Worm (Caenorhabditis elegans): ENCODE measurements around the gene chil-4.

chil-4 gene

DNA sequence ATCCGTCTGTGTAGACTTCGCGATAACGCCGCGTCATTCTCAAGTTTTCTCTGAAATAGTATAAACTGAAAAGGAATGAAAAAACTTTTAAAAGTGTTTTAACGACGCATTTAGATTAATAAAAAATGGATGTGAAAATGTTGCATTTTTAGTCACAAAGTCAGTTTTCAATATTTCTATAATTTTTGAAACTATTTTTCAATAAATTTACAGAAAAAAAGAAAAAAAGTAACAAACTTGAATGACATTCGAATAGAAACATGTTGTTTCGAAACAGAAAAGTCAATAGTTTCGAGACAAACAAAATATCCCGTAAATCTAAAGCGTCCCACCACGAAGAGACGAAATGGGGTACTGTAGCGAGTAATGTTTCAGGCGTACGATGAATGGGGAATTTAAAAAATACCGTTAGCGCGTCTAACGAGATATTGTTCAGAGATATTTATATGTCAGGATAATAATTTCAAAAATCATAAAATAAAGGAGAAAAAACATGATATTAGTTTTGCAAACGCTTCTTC, 13.5 kb downstream of the chil-4 start, which contains the start of gene rnh-1.2:
Gene rnh-1.2, minus strand, starts transcription at position 51 of the 521 bp plus-strand sequence.
- no peak for TF ChIP-seq ztf-4 (tag; optimal IDR thresholded peaks at IDR 0.05)
- TF ChIP-seq mdl-1 (tag; optimal IDR thresholded peaks at IDR 0.05), result no peak
- no peak for TF ChIP-seq nhr-23 (tag; optimal IDR thresholded peaks at IDR 0.05)

DNA sequence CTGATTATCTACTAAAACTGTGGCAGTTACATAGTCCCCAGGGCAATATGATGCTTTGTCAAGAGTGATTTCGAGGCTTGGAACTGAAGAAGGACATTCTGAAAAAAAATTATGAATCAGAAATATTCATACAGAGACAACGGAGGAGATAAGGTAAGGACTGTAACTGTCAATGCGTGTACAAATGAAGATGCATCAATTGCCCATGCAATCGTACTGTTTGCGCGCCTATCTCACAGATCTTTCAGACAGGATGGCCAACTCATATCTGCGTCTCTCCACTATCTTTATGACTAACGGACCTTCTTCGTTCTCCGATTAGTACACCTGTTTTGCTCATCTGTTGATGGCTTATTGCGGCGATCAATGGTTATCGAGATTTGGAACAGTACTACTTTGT, 15.2 kb downstream of the chil-4 start, which contains the start of gene ZK938.11:
Gene ZK938.11, minus strand, starts transcription at position 101 of the 400 bp plus-strand sequence.
- TF ChIP-seq unc-39 (tag; optimal IDR thresholded peaks at IDR 0.05), result no peak
- no peak for TF ChIP-seq ZK546.5 (tag; optimal IDR thresholded peaks at IDR 0.05)
- no peak for TF ChIP-seq unc-62 (GFP tag; optimal IDR thresholded peaks at IDR 0.05)
- no peak for TF ChIP-seq zag-1 (tag; optimal IDR thresholded peaks at IDR 0.05)

DNA sequence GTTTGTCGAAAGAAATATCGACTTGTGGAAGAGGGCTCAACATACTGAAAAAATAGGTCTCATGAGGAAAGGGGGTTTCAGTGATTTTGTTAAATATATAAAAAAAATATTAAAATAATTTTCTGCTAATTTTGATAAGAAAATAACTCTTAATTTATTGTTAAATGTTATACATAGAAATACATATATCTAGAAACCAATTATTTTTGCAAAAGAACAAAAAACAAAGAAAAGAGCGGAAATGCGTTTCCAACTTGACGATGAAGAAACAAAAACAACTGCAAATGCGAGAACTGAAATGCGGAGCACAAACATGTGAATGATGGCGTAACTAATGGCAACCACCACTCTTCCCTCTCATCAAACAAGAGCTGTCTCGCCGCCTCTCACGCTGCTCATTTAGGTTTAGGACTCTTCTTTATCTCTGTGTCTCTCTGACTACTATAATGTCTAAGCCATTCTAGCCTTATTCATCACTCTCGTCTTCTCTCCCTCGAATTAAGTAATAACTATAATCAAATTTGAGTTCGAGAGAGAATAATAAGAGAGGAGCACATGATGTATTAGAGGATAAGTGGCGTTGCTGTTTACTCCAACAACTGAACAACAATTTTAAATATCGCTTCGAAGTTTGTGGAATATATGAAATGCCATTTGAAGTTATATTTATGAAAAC, 17.1 kb downstream of the chil-4 start, which contains the start of gene arrd-4:
Gene arrd-4, minus strand, starts transcription at position 51 of the 676 bp plus-strand sequence.
- TF ChIP-seq nhr-11 (tag; optimal IDR thresholded peaks at IDR 0.05), result peak; percentile 86
- no peak for TF ChIP-seq nhr-237 (tag; optimal IDR thresholded peaks at IDR 0.05)

DNA sequence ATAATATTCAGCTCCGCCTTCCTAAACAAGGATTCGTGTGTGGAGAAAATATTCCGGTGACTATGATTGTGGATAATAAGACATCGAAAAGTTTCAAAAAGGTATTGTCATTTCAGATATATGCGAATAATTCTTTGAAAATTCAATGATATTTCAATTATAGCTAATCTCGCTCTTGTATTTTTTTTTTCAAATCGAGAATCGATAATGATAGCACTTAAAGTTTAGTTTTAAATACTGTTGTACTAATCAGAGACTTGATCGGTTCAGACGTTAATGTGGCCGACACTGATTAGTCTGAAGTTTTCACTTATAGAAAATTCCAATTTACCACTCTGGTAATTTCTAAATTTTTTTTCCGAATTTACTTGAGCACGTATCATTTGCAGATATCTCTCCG, 19.6 kb downstream of the chil-4 start:
- TF ChIP-seq ama-1 (optimal IDR thresholded peaks at IDR 0.05) (no peak), hmg-11 (tag; optimal IDR thresholded peaks at IDR 0.05) (no peak), pha-4 (tag; optimal IDR thresholded peaks at IDR 0.05) (no peak), jun-1 (tag; optimal IDR thresholded peaks at IDR 0.05) (no peak), R02D3.7 (tag; optimal IDR thresholded peaks at IDR 0.05) (no peak), nhr-76 (tag; optimal IDR thresholded peaks at IDR 0.05) (no peak), nhr-77 (tag; optimal IDR thresholded peaks at IDR 0.05) (no peak), aly-2 (tag; optimal IDR thresholded peaks at IDR 0.05) (no peak), egl-5 (tag; optimal IDR thresholded peaks at IDR 0.05) (no peak), nhr-23 (tag; optimal IDR thresholded peaks at IDR 0.05) (no peak)

DNA sequence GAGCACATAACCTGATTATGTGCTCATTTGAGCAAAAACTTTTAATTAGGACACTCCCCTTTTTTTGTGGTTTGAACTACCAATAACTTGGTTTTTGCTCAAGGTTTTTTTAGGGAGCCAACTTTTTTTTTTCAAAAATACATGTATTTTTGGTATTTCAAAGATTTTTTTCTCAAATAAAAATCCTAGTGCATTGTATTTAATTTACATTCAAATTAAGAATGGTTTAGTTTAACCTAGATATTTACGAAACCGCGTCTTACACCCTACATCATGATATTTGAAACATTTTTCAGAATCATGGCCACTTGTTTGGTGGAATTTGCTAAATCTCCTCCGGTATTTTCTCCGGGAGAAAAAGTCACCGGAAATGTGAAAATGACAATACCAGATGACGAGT, 20.6 kb downstream of the chil-4 start, which contains the start of gene arrd-5:
Gene arrd-5, plus strand, starts transcription at position 301 of the 400 bp plus-strand sequence.
- TF ChIP-seq egl-27 (tag; optimal IDR thresholded peaks at IDR 0.05) (no peak), daf-12 (tag; optimal IDR thresholded peaks at IDR 0.05) (no peak)

DNA sequence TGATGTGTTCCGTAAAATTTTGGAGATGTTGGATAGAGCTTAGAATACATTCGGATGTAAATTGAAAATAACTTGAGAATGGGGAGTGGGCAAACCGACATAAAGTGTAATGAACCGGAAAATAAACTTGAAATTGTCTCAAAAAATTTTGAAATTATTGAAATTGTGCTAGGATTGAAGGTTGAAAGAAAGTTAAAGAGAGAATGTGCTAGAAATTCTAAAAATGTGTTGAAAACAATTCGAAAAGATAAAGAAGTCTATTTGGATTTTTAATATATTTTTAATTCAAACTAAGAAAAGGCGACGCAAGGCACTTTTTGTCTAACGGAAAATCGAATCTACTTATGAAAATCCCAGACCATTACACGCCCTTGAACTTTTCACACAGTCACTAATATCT, 21.7 kb downstream of the chil-4 start, which contains the start of gene ZK938.3:
Gene ZK938.3, minus strand, starts transcription at position 101 of the 400 bp plus-strand sequence.
- TF ChIP-seq daf-12 (tag; optimal IDR thresholded peaks at IDR 0.05) (no peak), nhr-76 (tag; optimal IDR thresholded peaks at IDR 0.05) (no peak), zag-1 (tag; optimal IDR thresholded peaks at IDR 0.05) (no peak), egl-5 (tag; optimal IDR thresholded peaks at IDR 0.05) (no peak), ceh-82 (tag; optimal IDR thresholded peaks at IDR 0.05) (no peak), nhr-23 (tag; optimal IDR thresholded peaks at IDR 0.05) (no peak), nhr-237 (tag; optimal IDR thresholded peaks at IDR 0.05) (no peak), ZK546.5 (tag; optimal IDR thresholded peaks at IDR 0.05) (no peak), lin-39 (tag; optimal IDR thresholded peaks at IDR 0.05) (no peak), ceh-28 (tag; optimal IDR thresholded peaks at IDR 0.05) (no peak), mdl-1 (tag; optimal IDR thresholded peaks at IDR 0.05) (no peak), pha-4 (tag; optimal IDR thresholded peaks at IDR 0.05) (no peak), mml-1 (tag; optimal IDR thresholded peaks at IDR 0.05) (no peak), nhr-25 (tag; optimal IDR thresholded peaks at IDR 0.05) (no peak), eor-1 (tag; optimal IDR thresholded peaks at IDR 0.05) (no peak), lsy-12 (tag; optimal IDR thresholded peaks at IDR 0.05) (no peak), ama-1 (optimal IDR thresholded peaks at IDR 0.05) (no peak), sea-2 (GFP tag; optimal IDR thresholded peaks at IDR 0.05) (no peak)

- TF ChIP-seq pqm-1 (tag; optimal IDR thresholded peaks at IDR 0.05), result no peak
- no peak for TF ChIP-seq elt-1 (tag; optimal IDR thresholded peaks at IDR 0.05)
- TF ChIP-seq ceh-16 (tag; optimal IDR thresholded peaks at IDR 0.05), result no peak
- no peak for TF ChIP-seq fos-1 (tag; optimal IDR thresholded peaks at IDR 0.05)
- no peak for TF ChIP-seq nhr-77 (tag; optimal IDR thresholded peaks at IDR 0.05)
- no peak for TF ChIP-seq lin-39 (tag; optimal IDR thresholded peaks at IDR 0.05)
- TF ChIP-seq mdl-1 (tag; optimal IDR thresholded peaks at IDR 0.05), result no peak
- TF ChIP-seq hmg-11 (tag; optimal IDR thresholded peaks at IDR 0.05), result no peak
- TF ChIP-seq elt-3 (tag; optimal IDR thresholded peaks at IDR 0.05), result no peak
- no peak for TF ChIP-seq nhr-23 (tag; optimal IDR thresholded peaks at IDR 0.05)
- TF ChIP-seq ama-1 (optimal IDR thresholded peaks at IDR 0.05), result no peak
- no peak for TF ChIP-seq aly-2 (tag; optimal IDR thresholded peaks at IDR 0.05)
- TF ChIP-seq egl-27 (tag; optimal IDR thresholded peaks at IDR 0.05), result no peak
- TF ChIP-seq nfya-1 (tag; optimal IDR thresholded peaks at IDR 0.05; ENCODE audit: insufficient read depth), result no peak
- no peak for TF ChIP-seq ceh-9 (tag; optimal IDR thresholded peaks at IDR 0.05)
- no peak for TF ChIP-seq nhr-43 (tag; optimal IDR thresholded peaks at IDR 0.05; ENCODE audit: poor library complexity, severe bottlenecking)
- TF ChIP-seq nhr-25 (tag; optimal IDR thresholded peaks at IDR 0.05), result no peak
Observed at ce11 chrII:9831033-9831432, 24.5 kb downstream of the chil-4 start, which contains the start of gene ZK938.12. ZK938.12 (plus strand) TSS chrII:9831333.

Data from whole organism, L3 larva.